Fruit fly (Drosophila melanogaster): ENCODE results near the gene CG8997.

Gene CG8997

DNA sequence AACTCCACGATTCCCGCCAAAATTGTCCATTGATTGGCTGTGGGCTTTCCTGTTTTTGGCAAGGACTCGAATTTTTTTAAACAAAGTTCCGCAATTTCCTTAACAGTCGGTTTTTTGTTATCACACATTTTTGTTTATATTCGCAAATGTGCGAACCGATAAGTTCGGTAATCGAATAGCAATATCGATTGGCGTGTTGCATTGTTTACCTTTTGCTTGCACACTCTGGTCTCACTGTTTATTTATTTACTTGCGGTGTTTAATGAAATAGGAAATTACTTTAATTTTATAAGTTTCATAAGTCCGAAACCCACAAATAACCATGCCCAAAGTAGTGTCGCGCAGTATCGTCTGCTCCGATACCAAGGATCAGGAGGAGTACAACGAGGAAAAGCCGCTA is 33.8 kb downstream of the CG8997 start, which contains the start of the genes Adat1 and CG16865 (continued):
- TF ChIP-seq CG6765 (GFP tag; optimal IDR thresholded peaks at IDR 0.05) (no peak), CG16863 (GFP tag; optimal IDR thresholded peaks at IDR 0.05) (no peak), luna (GFP tag; optimal IDR thresholded peaks at IDR 0.05) (no peak), scrt (GFP tag; optimal IDR thresholded peaks at IDR 0.05) (no peak), ap (GFP tag; IDR thresholded peaks at IDR 0.05) (no peak), B-H1 (GFP tag; IDR thresholded peaks at IDR 0.05) (no peak), Bdp1 (GFP tag; optimal IDR thresholded peaks at IDR 0.05) (no peak), chn (GFP tag; optimal IDR thresholded peaks at IDR 0.05) (no peak), Dref (GFP tag; IDR thresholded peaks at IDR 0.05) (peak; percentile 80), CG2116 (GFP tag; optimal IDR thresholded peaks at IDR 0.05) (peak; percentile 59), CG16813 (GFP tag; IDR thresholded peaks at IDR 0.05; ENCODE audit: partially characterized antibody) (peak; percentile 54; the same call in 2 of the 3 replicates), Dbx (GFP tag; IDR thresholded peaks at IDR 0.05) (no peak), gfzf (GFP tag; optimal IDR thresholded peaks at IDR 0.05) (peak; percentile 76), danr (GFP tag; IDR thresholded peaks at IDR 0.05) (no peak), h (optimal IDR thresholded peaks at IDR 0.05) (no peak), Hr78 (GFP tag; optimal IDR thresholded peaks at IDR 0.05) (no peak), trem (tag; optimal IDR thresholded peaks at IDR 0.05) (peak; percentile 36), Dp (GFP tag; optimal IDR thresholded peaks at IDR 0.05) (peak; percentile 32), CG8478 (optimal IDR thresholded peaks at IDR 0.05) (no peak), CG17359 (tag; optimal IDR thresholded peaks at IDR 0.05) (no peak), nom (GFP tag; optimal IDR thresholded peaks at IDR 0.05) (no peak), CG15601 (tag; optimal IDR thresholded peaks at IDR 0.05) (no peak), Gsc (GFP tag; IDR thresholded peaks at IDR 0.05) (no peak), sr (GFP tag; IDR thresholded peaks at IDR 0.05) (no peak), CG4404 (GFP tag; IDR thresholded peaks at IDR 0.05) (no peak), CG10366 (GFP tag; IDR thresholded peaks at IDR 0.05) (no peak), BEAF-32 (GFP tag; optimal IDR thresholded peaks at IDR 0.05) (peak; percentile 53), zen2 (GFP tag; IDR thresholded peaks at IDR 0.05; ENCODE audit: partially characterized antibody) (peak; percentile 42; the same call in 1 of the 3 replicates), CG7271 (tag; optimal IDR thresholded peaks at IDR 0.05) (no peak), CG17912 (GFP tag; optimal IDR thresholded peaks at IDR 0.05) (no peak), CrebB (tag; optimal IDR thresholded peaks at IDR 0.05) (no peak), CG18599 (GFP tag; optimal IDR thresholded peaks at IDR 0.05) (no peak), CG9797 (GFP tag; optimal IDR thresholded peaks at IDR 0.05) (peak; percentile 76), gcm2 (GFP tag; optimal IDR thresholded peaks at IDR 0.05) (no peak), CG11085 (GFP tag; IDR thresholded peaks at IDR 0.05) (no peak), slp2 (GFP tag; optimal IDR thresholded peaks at IDR 0.05) (no peak), CG6175 (GFP tag; IDR thresholded peaks at IDR 0.05) (no peak), Ets97D (GFP tag; optimal IDR thresholded peaks at IDR 0.05) (no peak), HLH4C (GFP tag; IDR thresholded peaks at IDR 0.05; ENCODE audit: partially characterized antibody) (peak; percentile 38; the same call in 1 of the 3 replicates), disco-r (GFP tag; optimal IDR thresholded peaks at IDR 0.05) (no peak), da (GFP tag; optimal IDR thresholded peaks at IDR 0.05) (no peak), Usf (GFP tag; optimal IDR thresholded peaks at IDR 0.05) (no peak), Jarid2 (GFP tag; optimal IDR thresholded peaks at IDR 0.05) (no peak), Camta (GFP tag; optimal IDR thresholded peaks at IDR 0.05) (no peak), unpg (GFP tag; optimal IDR thresholded peaks at IDR 0.05) (no peak), CG13296 (GFP tag; optimal IDR thresholded peaks at IDR 0.05) (no peak), CG2889 (GFP tag; IDR thresholded peaks at IDR 0.05) (no peak)
